Worm (Caenorhabditis elegans): ENCODE data around the gene H06H21.11.

Gene H06H21.11

ce11 chrIV:4758659-4759058 lies 48.5 kb downstream of the H06H21.11 start, which contains the start of gene Y17G9B.8 (continued):
- TF ChIP-seq lsy-27 (tag; optimal IDR thresholded peaks at IDR 0.05; ENCODE audit: borderline replicate concordance, insufficient read depth) = no peak
- TF ChIP-seq hrde-1 (tag; optimal IDR thresholded peaks at IDR 0.05; ENCODE audit: borderline replicate concordance) = no peak
- no peak for TF ChIP-seq F57C9.4 (tag; optimal IDR thresholded peaks at IDR 0.05)
- TF ChIP-seq nfyb-1 (GFP tag; IDR thresholded peaks at IDR 0.05) = peak; percentile 72
- no peak for TF ChIP-seq somi-1 (GFP tag; optimal IDR thresholded peaks at IDR 0.05)

All from whole organism, young adult.